Worm (Caenorhabditis elegans) whole organism, midembryonic: ENCODE data around the gene T08G2.2.

Source experiments
- T22C8.4 ChIP-seq: fragments of 200-800 bp; sonication (Bioruptor generic); IDR thresholded peaks from 2 replicates; pipeline ENCODE4 v1.3.6; 2022; ENCODE audit warnings: missing genetic modification characterization, missing compliant biosample characterization
- cog-1 ChIP-seq: sonication (generic microtip); optimal IDR thresholded peaks from 2 replicates; lab custom pipeline; 2016; ENCODE audit warnings: missing genetic modification characterization, missing compliant biosample characterization
- flt-1 ChIP-seq: fragments of 200-800 bp; sonication (Bioruptor generic); IDR thresholded peaks from 2 replicates; pipeline ENCODE4 v1.3.6; 2022; ENCODE audit warnings: missing genetic modification characterization, missing compliant biosample characterization
- ztf-23 ChIP-seq: fragments of 200-800 bp; sonication (Bioruptor generic); IDR thresholded peaks from 2 replicates; pipeline ENCODE4 v1.3.6; 2022; ENCODE audit warnings: missing genetic modification reagents, missing genetic modification characterization, missing compliant biosample characterization
- ztf-29 ChIP-seq: fragments of 200-800 bp; sonication (Bioruptor generic); IDR thresholded peaks from 2 replicates; pipeline ENCODE4 v1.3.6; 2022; ENCODE audit warnings: missing genetic modification reagents, missing genetic modification characterization, missing compliant biosample characterization

- TF ChIP-seq T22C8.4 (GFP tag; lab: Robert Waterston, UW) (no peak), ztf-29 (GFP tag; lab: Robert Waterston, UW) (no peak), cog-1 (tag; lab: Kevin White, UChicago) (no peak), ztf-23 (GFP tag; lab: Robert Waterston, UW) (no peak), flt-1 (no peak)
Observed at ce11 chrX:17234988-17235387, 25.8 kb upstream of the T08G2.2 start.
